Fruit fly (Drosophila melanogaster) whole organism, embryonic: ENCODE measurements around the gene Cyp6v1.

Experiments
- Adf1 ChIP-seq: fragments of 200-800 bp; sonication (Bioruptor generic); IDR thresholded peaks from 2 replicates; pipeline ENCODE4 v1.3.6; 2022; ENCODE audit warnings: missing biosample characterization, missing genetic modification characterization
- Antp ChIP-seq: fragments of 200-800 bp; sonication (Bioruptor generic); optimal IDR thresholded peaks from 3 replicates; lab custom pipeline; 2016; ENCODE audit warnings: missing biosample characterization, missing genetic modification characterization
- Awh ChIP-seq: fragments of 200-800 bp; sonication (Bioruptor generic); IDR thresholded peaks from 2 replicates; pipeline ENCODE4, ENCODE4 v1.3.6; 2022; ENCODE audit warnings: missing biosample characterization, missing genetic modification characterization
- BtbVII ChIP-seq: fragments of 200-800 bp; sonication (Bioruptor generic); optimal IDR thresholded peaks from 3 replicates; lab custom pipeline; 2017; ENCODE audit warnings: missing biosample characterization, mild to moderate bottlenecking, missing genetic modification characterization
- CG12744 ChIP-seq: fragments of 200-800 bp; sonication (Bioruptor generic); optimal IDR thresholded peaks from 2 replicates; lab custom pipeline; 2016; ENCODE audit warnings: missing biosample characterization, missing genetic modification characterization
- CG14014 ChIP-seq: fragments of 200-800 bp; sonication (Bioruptor generic); IDR thresholded peaks from 2 replicates; pipeline ENCODE4 v1.3.6; 2022; ENCODE audit warnings: missing biosample characterization, missing genetic modification characterization
- CG14441 ChIP-seq: fragments of 200-800 bp; sonication (Bioruptor generic); IDR thresholded peaks from 2 replicates; pipeline ENCODE4 v1.3.6; 2022; ENCODE audit warnings: missing biosample characterization, missing genetic modification characterization
- CG14860 ChIP-seq: fragments of 200-800 bp; sonication (Bioruptor generic); IDR thresholded peaks from 3 replicates; pipeline ENCODE4 v1.3.6; 2022; ENCODE audit warnings: missing biosample characterization, missing genetic modification characterization; ENCODE audit not compliant: partially characterized antibody
- CG17359 ChIP-seq: fragments of 200-800 bp; sonication (Bioruptor generic); optimal IDR thresholded peaks from 3 replicates; lab custom pipeline; 2018; ENCODE audit warnings: missing biosample characterization, mild to moderate bottlenecking, missing genetic modification characterization, moderate library complexity
- CG17361 ChIP-seq: fragments of 200-800 bp; sonication (Bioruptor generic); IDR thresholded peaks from 3 replicates; pipeline ENCODE4 v1.3.6; 2022; ENCODE audit warnings: missing biosample characterization, missing genetic modification characterization
- CG17802 ChIP-seq: fragments of 200-800 bp; sonication (Bioruptor generic); optimal IDR thresholded peaks from 2 replicates; lab custom pipeline; 2018; ENCODE audit warnings: missing biosample characterization, mild to moderate bottlenecking, missing genetic modification characterization, moderate library complexity
- CG2199 ChIP-seq: fragments of 200-800 bp; sonication (Bioruptor generic); IDR thresholded peaks from 3 replicates; pipeline ENCODE4 v1.3.6; 2022; ENCODE audit warnings: missing biosample characterization, missing genetic modification characterization
- CG6791 ChIP-seq: fragments of 200-800 bp; sonication (Bioruptor generic); IDR thresholded peaks from 3 replicates; pipeline ENCODE4 v1.3.6; 2022; ENCODE audit warnings: missing biosample characterization, missing genetic modification characterization; ENCODE audit not compliant: partially characterized antibody
- CG7963 ChIP-seq: fragments of 200-800 bp; sonication (Bioruptor generic); IDR thresholded peaks from 3 replicates; pipeline ENCODE4 v1.3.6; 2022; ENCODE audit warnings: missing biosample characterization, missing genetic modification characterization; ENCODE audit not compliant: partially characterized antibody
- CG8924 ChIP-seq: fragments of 200-800 bp; optimal IDR thresholded peaks from 3 replicates; lab custom pipeline; 2019; ENCODE audit warnings: missing biosample characterization, mild to moderate bottlenecking, missing genetic modification characterization, moderate library complexity
- CG9437 ChIP-seq: fragments of 200-800 bp; sonication (Bioruptor generic); optimal IDR thresholded peaks from 2 replicates; lab custom pipeline; 2018; ENCODE audit warnings: missing biosample characterization, mild to moderate bottlenecking, missing genetic modification characterization
- CG9932 ChIP-seq: fragments of 200-800 bp; sonication (Bioruptor generic); IDR thresholded peaks from 2 replicates; pipeline ENCODE4 v1.3.6; 2022; ENCODE audit warnings: missing biosample characterization, missing genetic modification characterization
- CoRest ChIP-seq: fragments of 200-800 bp; sonication (Bioruptor generic); optimal IDR thresholded peaks from 3 replicates; lab custom pipeline; 2018; ENCODE audit warnings: missing biosample characterization, mild to moderate bottlenecking, missing genetic modification characterization, moderate library complexity
- Doc3 ChIP-seq: fragments of 200-800 bp; sonication (Bioruptor generic); IDR thresholded peaks from 3 replicates; pipeline ENCODE4 v1.3.6; 2022; ENCODE audit warnings: missing biosample characterization, missing genetic modification characterization; ENCODE audit not compliant: partially characterized antibody
- E2f1 ChIP-seq: fragments of 200-800 bp; sonication (Bioruptor generic); IDR thresholded peaks from 2 replicates; pipeline ENCODE4 v1.3.6; 2022; ENCODE audit warnings: missing biosample characterization, missing genetic modification characterization
- Hr39 ChIP-seq: fragments of >200 bp; optimal IDR thresholded peaks from 2 replicates; lab custom pipeline; 2017
- Hr51 ChIP-seq, 2 experiments: fragments of 200-800 bp; sonication (Bioruptor generic); optimal IDR thresholded peaks; 2 replicates in 1 of 2; 3 replicates in 1 of 2; lab custom pipeline; 2016 to 2018; ENCODE audit warnings: missing biosample characterization in 2 of 2, missing genetic modification characterization in 2 of 2, mild to moderate bottlenecking in 1 of 2, moderate library complexity in 1 of 2
- Meics ChIP-seq: fragments of 200-800 bp; sonication (Bioruptor generic); optimal IDR thresholded peaks from 2 replicates; lab custom pipeline; 2017; ENCODE audit warnings: missing biosample characterization, mild to moderate bottlenecking, missing genetic modification characterization
- Nf-YB ChIP-seq: fragments of 200-800 bp; sonication (Bioruptor generic); optimal IDR thresholded peaks from 3 replicates; lab custom pipeline; 2019; ENCODE audit warnings: missing biosample characterization, mild to moderate bottlenecking, missing genetic modification characterization, moderate library complexity
- Nf-YC ChIP-seq: fragments of 200-800 bp; optimal IDR thresholded peaks from 3 replicates; lab custom pipeline; 2019; ENCODE audit warnings: missing biosample characterization, mild to moderate bottlenecking, missing genetic modification characterization, moderate library complexity
- Side ChIP-seq: fragments of 200-800 bp; sonication (Bioruptor generic); optimal IDR thresholded peaks from 2 replicates; lab custom pipeline; 2016; ENCODE audit warnings: missing biosample characterization, missing genetic modification characterization
- Sox102F ChIP-seq: fragments of 200-800 bp; sonication (Bioruptor generic); optimal IDR thresholded peaks from 2 replicates; lab custom pipeline; 2018; ENCODE audit warnings: missing biosample characterization, mild to moderate bottlenecking, missing genetic modification characterization, moderate library complexity
- Xbp1 ChIP-seq: fragments of 200-800 bp; sonication (Bioruptor generic); optimal IDR thresholded peaks from 3 replicates; lab custom pipeline; 2016; ENCODE audit warnings: missing biosample characterization, mild to moderate bottlenecking, missing genetic modification characterization
- bcd ChIP-seq: fragments of 200-800 bp; sonication (Bioruptor generic); optimal IDR thresholded peaks from 2 replicates; lab custom pipeline; 2017; ENCODE audit warnings: missing biosample characterization, mild to moderate bottlenecking, missing genetic modification characterization
- cg ChIP-seq: fragments of 200-800 bp; sonication (Bioruptor generic); optimal IDR thresholded peaks from 3 replicates; lab custom pipeline; 2019; ENCODE audit warnings: missing biosample characterization, mild to moderate bottlenecking, missing genetic modification characterization, moderate library complexity
- chif ChIP-seq, 2 experiments: fragments of 200-800 bp; sonication (Bioruptor generic); optimal IDR thresholded peaks; 3 replicates each; lab custom pipeline; 2016; ENCODE audit warnings: missing biosample characterization in 2 of 2, missing genetic modification characterization in 2 of 2
- ci ChIP-seq: fragments of 200-800 bp; sonication (Bioruptor generic); IDR thresholded peaks from 3 replicates; pipeline ENCODE4 v1.3.6; 2022; ENCODE audit warnings: missing biosample characterization, missing genetic modification characterization
- crol ChIP-seq: fragments of 200-800 bp; sonication (Bioruptor generic); IDR thresholded peaks from 2 replicates; pipeline ENCODE4 v1.3.6; 2022; ENCODE audit warnings: missing biosample characterization, missing genetic modification characterization
- crp ChIP-seq, 2 experiments: fragments of 200-800 bp; sonication (Bioruptor generic); optimal IDR thresholded peaks; 2 replicates in 1 of 2; 3 replicates in 1 of 2; lab custom pipeline; 2017; ENCODE audit warnings: missing biosample characterization in 2 of 2, missing genetic modification characterization in 2 of 2, mild to moderate bottlenecking in 1 of 2, moderate library complexity in 1 of 2
- dimm ChIP-seq: fragments of 200-800 bp; sonication (Bioruptor generic); IDR thresholded peaks from 2 replicates; pipeline ENCODE4 v1.3.6; 2022; ENCODE audit warnings: missing biosample characterization, missing genetic modification characterization
- dmrt99B ChIP-seq: fragments of 200-800 bp; sonication (Bioruptor generic); optimal IDR thresholded peaks from 2 replicates; lab custom pipeline; 2018; ENCODE audit warnings: missing biosample characterization, mild to moderate bottlenecking, missing genetic modification characterization, moderate library complexity
- dpn ChIP-seq, 2 experiments: fragments of 200-800 bp; sonication (Bioruptor generic); optimal IDR thresholded peaks; 3 replicates each; lab custom pipeline; 2016; ENCODE audit warnings: missing biosample characterization in 2 of 2, missing genetic modification characterization in 2 of 2
- eyg ChIP-seq: fragments of 200-800 bp; sonication (Bioruptor generic); optimal IDR thresholded peaks from 3 replicates; lab custom pipeline; 2016; ENCODE audit warnings: missing biosample characterization, missing genetic modification characterization
- gfzf ChIP-seq: fragments of 200-800 bp; sonication (Bioruptor generic); optimal IDR thresholded peaks from 2 replicates; lab custom pipeline; 2016; ENCODE audit warnings: missing biosample characterization, mild to moderate bottlenecking, missing genetic modification characterization, moderate library complexity
- hb ChIP-seq: fragments of 200-800 bp; sonication (Bioruptor generic); IDR thresholded peaks from 3 replicates; pipeline ENCODE4 v1.3.6; 2022; ENCODE audit warnings: missing biosample characterization, missing genetic modification characterization; ENCODE audit not compliant: partially characterized antibody
- kah ChIP-seq: fragments of 200-800 bp; sonication (Bioruptor generic); optimal IDR thresholded peaks from 2 replicates; lab custom pipeline; 2018; ENCODE audit warnings: missing biosample characterization, mild to moderate bottlenecking, missing genetic modification characterization
- oc ChIP-seq: fragments of 200-800 bp; sonication (Bioruptor generic); optimal IDR thresholded peaks from 2 replicates; lab custom pipeline; 2018; ENCODE audit warnings: missing biosample characterization, mild to moderate bottlenecking, missing genetic modification characterization, moderate library complexity
- pros ChIP-seq: fragments of 200-800 bp; sonication (Bioruptor generic); optimal IDR thresholded peaks from 3 replicates; lab custom pipeline; 2019; ENCODE audit warnings: missing biosample characterization, mild to moderate bottlenecking, missing genetic modification characterization, moderate library complexity
- row ChIP-seq: fragments of 200-800 bp; sonication (Bioruptor generic); IDR thresholded peaks from 3 replicates; pipeline ENCODE4 v1.3.6; 2022; ENCODE audit warnings: missing biosample characterization, missing genetic modification characterization
- sisA ChIP-seq: fragments of 200-800 bp; sonication (Bioruptor generic); IDR thresholded peaks from 2 replicates; pipeline ENCODE4 v1.3.6; 2022; ENCODE audit warnings: missing biosample characterization, missing genetic modification characterization
- sqz ChIP-seq: fragments of 200-800 bp; sonication (Bioruptor generic); optimal IDR thresholded peaks from 3 replicates; lab custom pipeline; 2018; ENCODE audit warnings: missing biosample characterization, mild to moderate bottlenecking, missing genetic modification characterization
- trh ChIP-seq: fragments of 200-800 bp; sonication (Bioruptor generic); optimal IDR thresholded peaks from 2 replicates; lab custom pipeline; 2016; ENCODE audit warnings: missing biosample characterization, missing genetic modification characterization
- unpg ChIP-seq: fragments of 200-800 bp; sonication (Bioruptor generic); optimal IDR thresholded peaks from 3 replicates; lab custom pipeline; 2018; ENCODE audit warnings: missing biosample characterization, mild to moderate bottlenecking, missing genetic modification characterization, moderate library complexity
- usp ChIP-seq: fragments of >200 bp; optimal IDR thresholded peaks from 2 replicates; lab custom pipeline; 2017; ENCODE audit warnings: missing biosample characterization, missing genetic modification characterization
- zfh2 ChIP-seq: fragments of 200-800 bp; sonication (Bioruptor generic); optimal IDR thresholded peaks from 2 replicates; lab custom pipeline; 2016; ENCODE audit warnings: missing biosample characterization, missing genetic modification characterization

Cyp6v1 gene

dm6 chrX:20643385-20643784 is 13.5 kb upstream of the Cyp6v1 start (continued):
- TF ChIP-seq pros (GFP tag; lab: Kevin White, UChicago) = peak; percentile 57
- peak; percentile 62 for TF ChIP-seq cg
- no peak for TF ChIP-seq CG9437
- TF ChIP-seq Nf-YC (tag; lab: Kevin White, UChicago) = peak; percentile 82
- TF ChIP-seq CoRest (tag; lab: Kevin White, UChicago) = no peak
- peak; percentile 92 for TF ChIP-seq Nf-YB
- TF ChIP-seq CG17359 = peak; percentile 27
- TF ChIP-seq crol (GFP tag; lab: Robert Waterston, UW) = peak; percentile 79
- TF ChIP-seq Doc3 (GFP tag; lab: Robert Waterston, UW) = no peak
- TF ChIP-seq sqz = peak; percentile 73

- peak; percentile 0 for TF ChIP-seq bcd (GFP tag; lab: Kevin White, UChicago)
- peak; percentile 50 for TF ChIP-seq dmrt99B (tag; lab: Kevin White, UChicago)
- TF ChIP-seq Awh = 0 out of 2 replicates have a peak, but pooled peaks have one; percentile 10
- TF ChIP-seq usp (GFP tag; lab: Kevin White, UChicago) = no peak
- no peak for TF ChIP-seq Antp (GFP tag; lab: Kevin White, UChicago)
- no peak for TF ChIP-seq eyg (GFP tag; lab: Kevin White, UChicago)
- 0 out of 3 replicates have a peak, but pooled peaks have one; percentile 37 for TF ChIP-seq ci (GFP tag; lab: Robert Waterston, UW)
- TF ChIP-seq unpg = peak; percentile 13
- no peak for TF ChIP-seq CG12744 (GFP tag; lab: Kevin White, UChicago)
- no peak for TF ChIP-seq CG14860
- no peak for TF ChIP-seq CG6791 (GFP tag; lab: Robert Waterston, UW)
- no peak for TF ChIP-seq E2f1
- no peak for TF ChIP-seq sisA
- no peak for TF ChIP-seq BtbVII (GFP tag; lab: Kevin White, UChicago)
- TF ChIP-seq CG2199 (GFP tag; lab: Robert Waterston, UW) = no peak
- TF ChIP-seq dpn (GFP tag; optimal IDR thresholded peaks at IDR 0.05; lab: Kevin White, UChicago) = peak in 1 of 2 experiments; percentile 5
- TF ChIP-seq zfh2 (GFP tag; lab: Kevin White, UChicago) = no peak
- no peak for TF ChIP-seq Adf1 (GFP tag; lab: Robert Waterston, UW)
- TF ChIP-seq Xbp1 (GFP tag; lab: Kevin White, UChicago) = peak; percentile 13
- TF ChIP-seq CG9932 (GFP tag; lab: Robert Waterston, UW) = no peak
- TF ChIP-seq gfzf (GFP tag; lab: Kevin White, UChicago) = no peak
- no peak for TF ChIP-seq CG17802 (tag; lab: Kevin White, UChicago)
- no peak for TF ChIP-seq CG14441 (GFP tag; lab: Robert Waterston, UW)
- peak; percentile 58 for TF ChIP-seq CoRest (tag; lab: Kevin White, UChicago)
- no peak for TF ChIP-seq trh (GFP tag; lab: Kevin White, UChicago)
- TF ChIP-seq CG14014 (GFP tag; lab: Robert Waterston, UW) = no peak
- peak in 1 of 2 experiments; percentile 32 for TF ChIP-seq chif (GFP tag; optimal IDR thresholded peaks at IDR 0.05; lab: Kevin White, UChicago)
- TF ChIP-seq crp (GFP tag; optimal IDR thresholded peaks at IDR 0.05; lab: Kevin White, UChicago) = no peak
- no peak for TF ChIP-seq oc (tag; lab: Kevin White, UChicago)
- peak; percentile 51; the same call in 1 of the 3 replicates for TF ChIP-seq CG17361
- TF ChIP-seq hb (GFP tag; lab: Robert Waterston, UW) = no peak
- no peak for TF ChIP-seq kah (GFP tag; lab: Kevin White, UChicago)
- TF ChIP-seq Hr51 (GFP tag; optimal IDR thresholded peaks at IDR 0.05; lab: Kevin White, UChicago) = peak in 1 of 2 experiments; percentile 15
- no peak for TF ChIP-seq CG7963
- no peak for TF ChIP-seq Meics (GFP tag; lab: Kevin White, UChicago)
- TF ChIP-seq Sox102F = peak; percentile 45
- TF ChIP-seq Side (GFP tag; lab: Kevin White, UChicago) = no peak
- no peak for TF ChIP-seq Hr39 (lab: Kevin White, UChicago)
- TF ChIP-seq dimm (GFP tag; lab: Robert Waterston, UW) = no peak
- peak; percentile 38 for TF ChIP-seq CG8924 (tag; lab: Kevin White, UChicago)
- peak; percentile 65 for TF ChIP-seq row (GFP tag; lab: Robert Waterston, UW)
These were observed 13.0 kb upstream of the Cyp6v1 start for dm6 chrX:20643964-20644363.
